Fruit fly (Drosophila melanogaster) whole organism, embryonic: ENCODE data around the gene CG7120.

ENCODE experiments used
- ATbp ChIP-seq: fragments of 200-800 bp; sonication (Bioruptor generic); optimal IDR thresholded peaks from 2 replicates; lab custom pipeline; 2017; ENCODE audit warnings: missing biosample characterization, mild to moderate bottlenecking, missing genetic modification characterization, missing genetic modification reagents
- B-H2 ChIP-seq: fragments of 200-800 bp; sonication (Bioruptor generic); optimal IDR thresholded peaks from 2 replicates; lab custom pipeline; 2018; ENCODE audit warnings: missing biosample characterization, mild to moderate bottlenecking, missing genetic modification characterization
- CG10366 ChIP-seq: fragments of 200-800 bp; sonication (Bioruptor generic); IDR thresholded peaks from 2 replicates; pipeline ENCODE4 v1.3.6; 2022; ENCODE audit warnings: missing biosample characterization, missing genetic modification characterization
- CG10565 ChIP-seq: fragments of 200-800 bp; sonication (Bioruptor generic); optimal IDR thresholded peaks from 3 replicates; lab custom pipeline; 2016; ENCODE audit warnings: missing biosample characterization, mild to moderate bottlenecking, missing genetic modification characterization
- CG11093 ChIP-seq: fragments of 200-800 bp; sonication (Bioruptor generic); IDR thresholded peaks from 3 replicates; pipeline ENCODE4 v1.3.6; 2022; ENCODE audit warnings: missing biosample characterization, missing genetic modification characterization
- CG11504 ChIP-seq: fragments of 200-800 bp; sonication (Bioruptor generic); optimal IDR thresholded peaks from 3 replicates; lab custom pipeline; 2019; ENCODE audit warnings: missing biosample characterization, mild to moderate bottlenecking, missing genetic modification characterization, moderate library complexity
- CG11696 ChIP-seq: fragments of 200-800 bp; sonication (Bioruptor generic); IDR thresholded peaks from 2 replicates; pipeline ENCODE4 v1.3.6; 2022; ENCODE audit warnings: missing biosample characterization, missing genetic modification characterization
- CG12391 ChIP-seq: fragments of 200-800 bp; sonication (Bioruptor generic); optimal IDR thresholded peaks from 3 replicates; lab custom pipeline; 2018; ENCODE audit warnings: missing biosample characterization, mild to moderate bottlenecking, missing genetic modification characterization, moderate library complexity
- CG17186 ChIP-seq: fragments of 200-800 bp; sonication (Bioruptor generic); optimal IDR thresholded peaks from 3 replicates; lab custom pipeline; 2017; ENCODE audit warnings: missing biosample characterization, missing genetic modification reagents, missing genetic modification characterization
- CG18619 ChIP-seq: fragments of 200-800 bp; sonication (Bioruptor generic); optimal IDR thresholded peaks from 3 replicates; lab custom pipeline; 2017; ENCODE audit warnings: missing biosample characterization, mild to moderate bottlenecking, missing genetic modification characterization
- CG18764 ChIP-seq: fragments of 200-800 bp; sonication (Bioruptor generic); optimal IDR thresholded peaks from 3 replicates; lab custom pipeline; 2016; ENCODE audit warnings: missing biosample characterization, missing genetic modification characterization
- CG2120 ChIP-seq: fragments of 200-800 bp; sonication (Bioruptor generic); optimal IDR thresholded peaks from 3 replicates; lab custom pipeline; 2016; ENCODE audit warnings: missing biosample characterization, missing genetic modification characterization
- CG30403 ChIP-seq: fragments of 200-800 bp; sonication (Bioruptor generic); optimal IDR thresholded peaks from 3 replicates; lab custom pipeline; 2016; ENCODE audit warnings: missing biosample characterization, missing genetic modification characterization
- CG33213 ChIP-seq: fragments of 200-800 bp; sonication (Bioruptor generic); optimal IDR thresholded peaks from 3 replicates; lab custom pipeline; 2016; ENCODE audit warnings: missing biosample characterization, missing genetic modification characterization
- CG6813 ChIP-seq: fragments of 200-800 bp; sonication (Bioruptor generic); optimal IDR thresholded peaks from 2 replicates; lab custom pipeline; 2017; ENCODE audit warnings: missing biosample characterization, missing genetic modification characterization, mild to moderate bottlenecking, moderate library complexity, missing genetic modification reagents
- CG8281 ChIP-seq: fragments of 200-800 bp; sonication (Bioruptor generic); optimal IDR thresholded peaks from 2 replicates; lab custom pipeline; 2018; ENCODE audit warnings: missing biosample characterization, mild to moderate bottlenecking, missing genetic modification characterization, moderate library complexity
- CG8944 ChIP-seq: fragments of 200-800 bp; sonication (Bioruptor generic); optimal IDR thresholded peaks from 3 replicates; lab custom pipeline; 2016; ENCODE audit warnings: missing biosample characterization, missing genetic modification characterization
- CoRest ChIP-seq: fragments of 200-800 bp; sonication (Bioruptor generic); optimal IDR thresholded peaks from 3 replicates; lab custom pipeline; 2018; ENCODE audit warnings: missing biosample characterization, mild to moderate bottlenecking, missing genetic modification characterization, moderate library complexity
- Dip2 ChIP-seq: fragments of 200-800 bp; sonication (Bioruptor generic); IDR thresholded peaks from 2 replicates; pipeline ENCODE4 v1.3.6; 2022; ENCODE audit warnings: missing biosample characterization, missing genetic modification characterization
- Dll ChIP-seq: fragments of 200-800 bp; sonication (Bioruptor generic); IDR thresholded peaks from 4 replicates; pipeline ENCODE4 v1.3.6; 2022; ENCODE audit warnings: missing biosample characterization, missing genetic modification characterization; ENCODE audit not compliant: partially characterized antibody
- Doc2 ChIP-seq: fragments of 200-800 bp; sonication (Bioruptor generic); IDR thresholded peaks from 2 replicates; pipeline ENCODE4 v1.3.6; 2022; ENCODE audit warnings: missing biosample characterization, missing genetic modification characterization
- E2f1 ChIP-seq: fragments of 200-800 bp; sonication (Bioruptor generic); IDR thresholded peaks from 2 replicates; pipeline ENCODE4 v1.3.6; 2022; ENCODE audit warnings: missing biosample characterization, missing genetic modification characterization
- ERR ChIP-seq: fragments of 200-800 bp; sonication (Bioruptor generic); optimal IDR thresholded peaks from 2 replicates; lab custom pipeline; 2016; ENCODE audit warnings: missing biosample characterization, missing genetic modification characterization
- Ets97D ChIP-seq: fragments of 200-800 bp; sonication (Bioruptor generic); optimal IDR thresholded peaks from 3 replicates; lab custom pipeline; 2016; ENCODE audit warnings: missing biosample characterization, missing genetic modification characterization
- Fer3 ChIP-seq: fragments of 200-800 bp; sonication (Bioruptor generic); optimal IDR thresholded peaks from 2 replicates; lab custom pipeline; 2018; ENCODE audit warnings: missing biosample characterization, mild to moderate bottlenecking, missing genetic modification characterization, moderate library complexity
- MESR4 ChIP-seq: fragments of 200-800 bp; sonication (Bioruptor generic); optimal IDR thresholded peaks from 2 replicates; lab custom pipeline; 2018; ENCODE audit warnings: missing biosample characterization, mild to moderate bottlenecking, missing genetic modification characterization, moderate library complexity
- Mad ChIP-seq: fragments of 200-800 bp; sonication (Bioruptor generic); optimal IDR thresholded peaks from 2 replicates; lab custom pipeline; 2016; ENCODE audit warnings: missing biosample characterization, missing genetic modification characterization
- Max ChIP-seq: fragments of 200-800 bp; sonication (Bioruptor generic); optimal IDR thresholded peaks from 2 replicates; lab custom pipeline; 2016; ENCODE audit warnings: missing biosample characterization, mild to moderate bottlenecking, missing genetic modification characterization
- Mes4 ChIP-seq: fragments of 200-800 bp; sonication (Bioruptor generic); optimal IDR thresholded peaks from 2 replicates; lab custom pipeline; 2016; ENCODE audit warnings: missing biosample characterization, missing genetic modification characterization
- NFAT ChIP-seq: fragments of 200-800 bp; sonication (Bioruptor generic); IDR thresholded peaks from 2 replicates; pipeline ENCODE4 v1.3.6; 2022; ENCODE audit warnings: missing biosample characterization, missing genetic modification characterization
- NfI ChIP-seq: fragments of 200-800 bp; sonication (Bioruptor generic); optimal IDR thresholded peaks from 3 replicates; lab custom pipeline; 2018; ENCODE audit warnings: missing biosample characterization, mild to moderate bottlenecking, missing genetic modification characterization, moderate library complexity
- Side ChIP-seq: fragments of 200-800 bp; sonication (Bioruptor generic); optimal IDR thresholded peaks from 2 replicates; lab custom pipeline; 2016; ENCODE audit warnings: missing biosample characterization, missing genetic modification characterization
- Six4 ChIP-seq: fragments of 200-800 bp; sonication (Bioruptor generic); optimal IDR thresholded peaks from 2 replicates; lab custom pipeline; 2016; ENCODE audit warnings: missing biosample characterization, missing genetic modification characterization
- chif ChIP-seq, 2 experiments: fragments of 200-800 bp; sonication (Bioruptor generic); optimal IDR thresholded peaks; 3 replicates each; lab custom pipeline; 2016; ENCODE audit warnings: missing biosample characterization in 2 of 2, missing genetic modification characterization in 2 of 2
- emc ChIP-seq: fragments of 200-800 bp; sonication (Bioruptor generic); optimal IDR thresholded peaks from 2 replicates; lab custom pipeline; 2016; ENCODE audit warnings: missing biosample characterization, missing genetic modification characterization
- gcm ChIP-seq: fragments of 200-800 bp; sonication (Bioruptor generic); optimal IDR thresholded peaks from 2 replicates; lab custom pipeline; 2019; ENCODE audit warnings: missing biosample characterization, mild to moderate bottlenecking, missing genetic modification characterization, moderate library complexity
- gem ChIP-seq: fragments of 200-800 bp; sonication (Bioruptor generic); optimal IDR thresholded peaks from 2 replicates; lab custom pipeline; 2019; ENCODE audit warnings: missing biosample characterization, mild to moderate bottlenecking, missing genetic modification characterization, moderate library complexity
- lbe ChIP-seq: fragments of 200-800 bp; sonication (Bioruptor generic); optimal IDR thresholded peaks from 2 replicates; lab custom pipeline; 2016; ENCODE audit warnings: missing biosample characterization, mild to moderate bottlenecking, missing genetic modification characterization
- lov ChIP-seq, 2 experiments: fragments of 200-800 bp in 1 of 2; fragments of >200 bp in 1 of 2; sonication (Bioruptor generic) in 1 of 2; IDR thresholded peaks in 1 of 2; optimal IDR thresholded peaks in 1 of 2; 2 replicates in 1 of 2; 3 replicates in 1 of 2; pipeline versions ENCODE4 v1.3.6 to Lab custom; 2017 to 2022; ENCODE audit warnings: missing biosample characterization in 1 of 2, missing genetic modification characterization in 1 of 2
- maf-S ChIP-seq: fragments of 200-800 bp; sonication (Bioruptor generic); optimal IDR thresholded peaks from 2 replicates; lab custom pipeline; 2016; ENCODE audit warnings: missing biosample characterization, missing genetic modification characterization
- pb ChIP-seq: fragments of 200-800 bp; sonication (Bioruptor generic); optimal IDR thresholded peaks from 3 replicates; lab custom pipeline; 2016; ENCODE audit warnings: missing biosample characterization, missing genetic modification characterization
- pros ChIP-seq: fragments of 200-800 bp; sonication (Bioruptor generic); optimal IDR thresholded peaks from 3 replicates; lab custom pipeline; 2019; ENCODE audit warnings: missing biosample characterization, mild to moderate bottlenecking, missing genetic modification characterization, moderate library complexity
- pzg ChIP-seq: fragments of 200-800 bp; sonication (Bioruptor generic); optimal IDR thresholded peaks from 3 replicates; lab custom pipeline; 2018; ENCODE audit warnings: missing biosample characterization, mild to moderate bottlenecking, missing genetic modification characterization, moderate library complexity
- sd ChIP-seq: fragments of 200-800 bp; sonication (Bioruptor generic); optimal IDR thresholded peaks from 3 replicates; lab custom pipeline; 2018; ENCODE audit warnings: missing biosample characterization, mild to moderate bottlenecking, missing genetic modification characterization, moderate library complexity
- shn ChIP-seq: fragments of 200-800 bp; sonication (Bioruptor generic); optimal IDR thresholded peaks from 3 replicates; lab custom pipeline; 2016; ENCODE audit warnings: missing biosample characterization, missing genetic modification characterization
- sima ChIP-seq: fragments of 200-800 bp; sonication (Bioruptor generic); optimal IDR thresholded peaks from 2 replicates; lab custom pipeline; 2016; ENCODE audit warnings: missing biosample characterization, missing genetic modification characterization
- so ChIP-seq: fragments of 200-800 bp; sonication (Bioruptor generic); IDR thresholded peaks from 3 replicates; pipeline ENCODE4 v1.3.6; 2022; ENCODE audit warnings: missing biosample characterization, missing genetic modification characterization
- usp ChIP-seq: fragments of >200 bp; optimal IDR thresholded peaks from 2 replicates; lab custom pipeline; 2017; ENCODE audit warnings: missing biosample characterization, missing genetic modification characterization
- zfh2 ChIP-seq: fragments of 200-800 bp; sonication (Bioruptor generic); optimal IDR thresholded peaks from 2 replicates; lab custom pipeline; 2016; ENCODE audit warnings: missing biosample characterization, missing genetic modification characterization

CG7120 gene

dm6 chr3L:8440771-8441549 is 45.2 kb downstream of the CG7120 start (continued):
- TF ChIP-seq CG11504 (tag; lab: Kevin White, UChicago) (peak; percentile 50), lbe (GFP tag; lab: Kevin White, UChicago) (no peak), lov (optimal IDR thresholded peaks at IDR 0.05; lab: Kevin White, UChicago) (no peak), lov (GFP tag; IDR thresholded peaks at IDR 0.05; lab: Robert Waterston, UW) (no peak), Max (GFP tag; lab: Kevin White, UChicago) (no peak), zfh2 (GFP tag; lab: Kevin White, UChicago) (peak; percentile 21), CG17186 (GFP tag; lab: Kevin White, UChicago) (no peak), MESR4 (no peak), CG8281 (tag; lab: Kevin White, UChicago) (no peak), CG10366 (GFP tag; lab: Robert Waterston, UW) (0 out of 2 replicates have a peak, but pooled peaks have one; percentile 35), CG30403 (peak; percentile 68), CG12391 (tag; lab: Kevin White, UChicago) (peak; percentile 41), CG6813 (GFP tag; lab: Kevin White, UChicago) (peak; percentile 17), sd (tag; lab: Kevin White, UChicago) (no peak), CoRest (tag; lab: Kevin White, UChicago) (peak; percentile 23), Dll (no peak), CG33213 (GFP tag; lab: Kevin White, UChicago) (no peak), usp (no peak), Mad (GFP tag; lab: Kevin White, UChicago) (peak; percentile 28), pb (GFP tag; lab: Kevin White, UChicago) (peak; percentile 26), Fer3 (peak; percentile 33), CG11696 (GFP tag; lab: Robert Waterston, UW) (no peak), CG11093 (no peak), emc (GFP tag; lab: Kevin White, UChicago) (peak; percentile 22), NFAT (no peak), CG8944 (GFP tag; lab: Kevin White, UChicago) (peak; percentile 6), sima (GFP tag; lab: Kevin White, UChicago) (peak; percentile 29), ERR (GFP tag; lab: Kevin White, UChicago) (no peak), Ets97D (GFP tag; lab: Kevin White, UChicago) (peak; percentile 6), chif (GFP tag; optimal IDR thresholded peaks at IDR 0.05; lab: Kevin White, UChicago) (peak in 1 of 2 experiments; percentile 29), so (GFP tag; lab: Robert Waterston, UW) (no peak), gcm (no peak), E2f1 (GFP tag; lab: Robert Waterston, UW) (no peak; the same call in 1 of the 2 replicates), NfI (GFP tag; lab: Kevin White, UChicago) (no peak), CG10565 (GFP tag; lab: Kevin White, UChicago) (no peak), Side (GFP tag; lab: Kevin White, UChicago) (peak; percentile 23), Dip2 (GFP tag; lab: Robert Waterston, UW) (no peak), pros (GFP tag; lab: Kevin White, UChicago) (peak; percentile 5), pzg (GFP tag; lab: Kevin White, UChicago) (no peak), Doc2 (GFP tag; lab: Robert Waterston, UW) (no peak), CG18764 (GFP tag; lab: Kevin White, UChicago) (no peak), B-H2 (GFP tag; lab: Kevin White, UChicago) (no peak), Six4 (GFP tag; lab: Kevin White, UChicago) (no peak), Mes4 (GFP tag; lab: Kevin White, UChicago) (peak; percentile 55), shn (GFP tag; lab: Kevin White, UChicago) (peak; percentile 33), gem (tag; lab: Kevin White, UChicago) (peak; percentile 68), CG2120 (peak; percentile 58), CG18619 (GFP tag; lab: Kevin White, UChicago) (peak; percentile 10), maf-S (GFP tag; lab: Kevin White, UChicago) (no peak), ATbp (GFP tag; lab: Kevin White, UChicago) (peak; percentile 75)
